Fruit fly (Drosophila melanogaster) whole organism, embryonic: ENCODE measurements around the gene CG17028.
A peak's percentile ranks its signal among the peaks of the same experiment; 100 is the strongest.

Experiments
- CG10543 ChIP-seq: fragments of 200-800 bp; sonication (Bioruptor generic); optimal IDR thresholded peaks from 3 replicates; lab custom pipeline; 2017; ENCODE audit warnings: missing biosample characterization, mild to moderate bottlenecking, missing genetic modification characterization, moderate library complexity
- CG11247 ChIP-seq: fragments of 200-800 bp; sonication (Bioruptor generic); IDR thresholded peaks from 2 replicates; pipeline ENCODE4 v1.3.6; 2022; ENCODE audit warnings: missing biosample characterization, missing genetic modification characterization
- CG11504 ChIP-seq: fragments of 200-800 bp; sonication (Bioruptor generic); optimal IDR thresholded peaks from 3 replicates; lab custom pipeline; 2019; ENCODE audit warnings: missing biosample characterization, mild to moderate bottlenecking, missing genetic modification characterization, moderate library complexity
- CG12769 ChIP-seq: fragments of 200-800 bp; sonication (Bioruptor generic); optimal IDR thresholded peaks from 2 replicates; lab custom pipeline; 2019; ENCODE audit warnings: missing biosample characterization, mild to moderate bottlenecking, missing genetic modification characterization, moderate library complexity
- CG15073 ChIP-seq: fragments of 200-800 bp; sonication (Bioruptor generic); optimal IDR thresholded peaks from 2 replicates; lab custom pipeline; 2016; ENCODE audit warnings: missing biosample characterization, missing genetic modification characterization
- CG15269 ChIP-seq: fragments of 200-800 bp; sonication (Bioruptor generic); optimal IDR thresholded peaks from 2 replicates; lab custom pipeline; 2018; ENCODE audit warnings: missing biosample characterization, mild to moderate bottlenecking, missing genetic modification characterization, moderate library complexity
- CG17361 ChIP-seq: fragments of 200-800 bp; sonication (Bioruptor generic); IDR thresholded peaks from 3 replicates; pipeline ENCODE4 v1.3.6; 2022; ENCODE audit warnings: missing biosample characterization, missing genetic modification characterization
- CG17612 ChIP-seq: fragments of 200-800 bp; sonication (Bioruptor generic); IDR thresholded peaks from 2 replicates; pipeline ENCODE4 v1.3.6; 2022; ENCODE audit warnings: missing biosample characterization, missing genetic modification characterization
- CG1832 ChIP-seq: fragments of 200-800 bp; sonication (Bioruptor generic); optimal IDR thresholded peaks from 2 replicates; lab custom pipeline; 2017; ENCODE audit warnings: missing biosample characterization, mild to moderate bottlenecking, missing genetic modification characterization, inconsistent platforms
- CG4360 ChIP-seq: fragments of 200-800 bp; sonication (Bioruptor generic); IDR thresholded peaks from 2 replicates; pipeline ENCODE4 v1.3.6; 2022; ENCODE audit warnings: missing biosample characterization, missing genetic modification characterization
- CG6175 ChIP-seq: fragments of 200-800 bp; sonication (Bioruptor generic); IDR thresholded peaks from 3 replicates; pipeline ENCODE4 v1.3.6; 2022; ENCODE audit warnings: missing biosample characterization, missing genetic modification characterization
- CG6689 ChIP-seq: fragments of 200-800 bp; sonication (Bioruptor generic); IDR thresholded peaks from 2 replicates; pipeline ENCODE4 v1.3.6; 2022; ENCODE audit warnings: missing biosample characterization, missing genetic modification characterization
- CG7556 ChIP-seq: fragments of 200-800 bp; sonication (Bioruptor generic); optimal IDR thresholded peaks from 2 replicates; lab custom pipeline; 2017; ENCODE audit warnings: missing biosample characterization, mild to moderate bottlenecking, missing genetic modification characterization
- CrebB ChIP-seq: fragments of 200-800 bp; sonication (Bioruptor generic); optimal IDR thresholded peaks from 3 replicates; lab custom pipeline; 2018; ENCODE audit warnings: missing biosample characterization, mild to moderate bottlenecking, missing genetic modification characterization
- D ChIP-seq, 2 experiments: fragments of 200-800 bp in 1 of 2; fragments of >200 bp in 1 of 2; sonication (Bioruptor generic) in 1 of 2; optimal IDR thresholded peaks; 2 replicates in 1 of 2; 3 replicates in 1 of 2; lab custom pipeline; 2017; ENCODE audit warnings: mild to moderate bottlenecking in 1 of 2, missing biosample characterization in 1 of 2, missing genetic modification characterization in 1 of 2, missing genetic modification reagents in 1 of 2
- Dll ChIP-seq: fragments of 200-800 bp; sonication (Bioruptor generic); IDR thresholded peaks from 4 replicates; pipeline ENCODE4 v1.3.6; 2022; ENCODE audit warnings: missing biosample characterization, missing genetic modification characterization; ENCODE audit not compliant: partially characterized antibody
- Drgx ChIP-seq: fragments of 200-800 bp; sonication (Bioruptor generic); IDR thresholded peaks from 2 replicates; pipeline ENCODE4 v1.3.6; 2022; ENCODE audit warnings: missing biosample characterization, missing genetic modification characterization
- Fer1 ChIP-seq: fragments of 200-800 bp; sonication (Bioruptor generic); optimal IDR thresholded peaks from 2 replicates; lab custom pipeline; 2017; ENCODE audit warnings: missing biosample characterization, mild to moderate bottlenecking, missing genetic modification characterization
- HLH54F ChIP-seq: fragments of 200-800 bp; sonication (Bioruptor generic); optimal IDR thresholded peaks from 3 replicates; lab custom pipeline; 2016; ENCODE audit warnings: missing biosample characterization, missing genetic modification characterization
- HLHmδ ChIP-seq: fragments of 200-800 bp; sonication (Bioruptor generic); optimal IDR thresholded peaks from 2 replicates; lab custom pipeline; 2018; ENCODE audit warnings: missing biosample characterization, mild to moderate bottlenecking, missing genetic modification characterization, moderate library complexity
- Hr39 ChIP-seq: fragments of >200 bp; optimal IDR thresholded peaks from 2 replicates; lab custom pipeline; 2017
- Hr78 ChIP-seq, 2 experiments: fragments of 200-800 bp in 1 of 2; fragments of >200 bp in 1 of 2; sonication (Bioruptor generic) in 1 of 2; optimal IDR thresholded peaks; 2 replicates each; lab custom pipeline; 2017 to 2019; ENCODE audit warnings: missing biosample characterization in 2 of 2, missing genetic modification characterization in 2 of 2, mild to moderate bottlenecking in 1 of 2, moderate library complexity in 1 of 2
- Kr ChIP-seq: fragments of 200-800 bp; sonication (Bioruptor generic); optimal IDR thresholded peaks from 2 replicates; lab custom pipeline; 2017; ENCODE audit warnings: missing biosample characterization, mild to moderate bottlenecking, missing genetic modification characterization
- Max ChIP-seq: fragments of 200-800 bp; sonication (Bioruptor generic); optimal IDR thresholded peaks from 2 replicates; lab custom pipeline; 2016; ENCODE audit warnings: missing biosample characterization, mild to moderate bottlenecking, missing genetic modification characterization
- Med ChIP-seq: fragments of 200-800 bp; sonication (Bioruptor generic); peaks from one replicate; lab custom pipeline; 2016; ENCODE audit warnings: missing biosample characterization, missing genetic modification characterization, mild to moderate bottlenecking, inconsistent platforms, moderate library complexity
- Scr ChIP-seq: fragments of 200-800 bp; sonication (Bioruptor generic); IDR thresholded peaks from 2 replicates; pipeline ENCODE4 v1.3.6; 2022; ENCODE audit warnings: missing biosample characterization, missing genetic modification characterization; ENCODE audit not compliant: partially characterized antibody
- Xrp1 ChIP-seq: fragments of 200-800 bp; sonication (Bioruptor generic); IDR thresholded peaks from 2 replicates; pipeline ENCODE4 v1.3.6; 2022; ENCODE audit warnings: missing biosample characterization, missing genetic modification characterization
- ac ChIP-seq: fragments of 200-800 bp; sonication (Bioruptor generic); optimal IDR thresholded peaks from 3 replicates; lab custom pipeline; 2017; ENCODE audit warnings: missing biosample characterization, mild to moderate bottlenecking, missing genetic modification characterization
- amos ChIP-seq: fragments of 200-800 bp; sonication (Bioruptor generic); IDR thresholded peaks from 2 replicates; pipeline ENCODE4 v1.3.6; 2022; ENCODE audit warnings: missing biosample characterization, missing genetic modification characterization; ENCODE audit not compliant: partially characterized antibody
- cg ChIP-seq: fragments of 200-800 bp; sonication (Bioruptor generic); optimal IDR thresholded peaks from 3 replicates; lab custom pipeline; 2019; ENCODE audit warnings: missing biosample characterization, mild to moderate bottlenecking, missing genetic modification characterization, moderate library complexity
- chinmo ChIP-seq: fragments of 200-800 bp; sonication (Bioruptor generic); IDR thresholded peaks from 4 replicates; pipeline ENCODE4 v1.3.6; 2022; ENCODE audit warnings: missing biosample characterization, missing genetic modification characterization; ENCODE audit not compliant: partially characterized antibody
- crol ChIP-seq: fragments of 200-800 bp; sonication (Bioruptor generic); IDR thresholded peaks from 2 replicates; pipeline ENCODE4 v1.3.6; 2022; ENCODE audit warnings: missing biosample characterization, missing genetic modification characterization
- fd96Cb ChIP-seq: fragments of 200-800 bp; sonication (Bioruptor generic); optimal IDR thresholded peaks from 2 replicates; lab custom pipeline; 2018; ENCODE audit warnings: missing biosample characterization, mild to moderate bottlenecking, missing genetic modification characterization, moderate library complexity
- gce ChIP-seq: fragments of 200-800 bp; sonication (Bioruptor generic); IDR thresholded peaks from 3 replicates; pipeline ENCODE4 v1.3.6; 2022; ENCODE audit warnings: missing biosample characterization, missing genetic modification characterization
- kni ChIP-seq: fragments of 200-800 bp; sonication (Bioruptor generic); optimal IDR thresholded peaks from 3 replicates; lab custom pipeline; 2017; ENCODE audit warnings: mild to moderate bottlenecking, missing biosample characterization, missing genetic modification reagents, missing genetic modification characterization
- mirr ChIP-seq: fragments of 200-800 bp; sonication (Bioruptor generic); optimal IDR thresholded peaks from 3 replicates; lab custom pipeline; 2018; ENCODE audit warnings: missing biosample characterization, mild to moderate bottlenecking, missing genetic modification characterization
- oc ChIP-seq: fragments of 200-800 bp; sonication (Bioruptor generic); optimal IDR thresholded peaks from 2 replicates; lab custom pipeline; 2018; ENCODE audit warnings: missing biosample characterization, mild to moderate bottlenecking, missing genetic modification characterization, moderate library complexity
- pan ChIP-seq, 4 experiments: fragments of >200 bp in 3 of 4; fragments of 200-800 bp in 1 of 4; sonication (Bioruptor generic) in 1 of 4; optimal IDR thresholded peaks in 3 of 4; IDR thresholded peaks in 1 of 4; 2 replicates each; pipeline versions ENCODE4 v1.3.6 to Lab custom; 2017 to 2022; ENCODE audit warnings: missing biosample characterization in 2 of 4, missing genetic modification characterization in 2 of 4, mixed read lengths in 1 of 4
- phol ChIP-seq: fragments of 200-800 bp; sonication (Bioruptor generic); optimal IDR thresholded peaks from 3 replicates; lab custom pipeline; 2018; ENCODE audit warnings: missing biosample characterization, mild to moderate bottlenecking, missing genetic modification characterization, moderate library complexity
- slp2 ChIP-seq: fragments of 200-800 bp; sonication (Bioruptor generic); optimal IDR thresholded peaks from 2 replicates; lab custom pipeline; 2016; ENCODE audit warnings: missing biosample characterization, missing genetic modification characterization
- tll ChIP-seq, 2 experiments: fragments of 200-800 bp in 1 of 2; fragments of >200 bp in 1 of 2; sonication (Bioruptor generic) in 1 of 2; optimal IDR thresholded peaks; 2 replicates each; lab custom pipeline; 2017 to 2019; ENCODE audit warnings: missing biosample characterization in 2 of 2, missing genetic modification characterization in 2 of 2, mild to moderate bottlenecking in 1 of 2, moderate library complexity in 1 of 2
- twi ChIP-seq: fragments of 200-800 bp; optimal IDR thresholded peaks from 2 replicates; lab custom pipeline; 2019; ENCODE audit warnings: missing biosample characterization, mild to moderate bottlenecking, missing genetic modification characterization, moderate library complexity
- zen ChIP-seq: fragments of 200-800 bp; sonication (Bioruptor generic); optimal IDR thresholded peaks from 3 replicates; lab custom pipeline; 2018; ENCODE audit warnings: missing biosample characterization, mild to moderate bottlenecking, missing genetic modification characterization, moderate library complexity

The CG17028 gene

DNA sequence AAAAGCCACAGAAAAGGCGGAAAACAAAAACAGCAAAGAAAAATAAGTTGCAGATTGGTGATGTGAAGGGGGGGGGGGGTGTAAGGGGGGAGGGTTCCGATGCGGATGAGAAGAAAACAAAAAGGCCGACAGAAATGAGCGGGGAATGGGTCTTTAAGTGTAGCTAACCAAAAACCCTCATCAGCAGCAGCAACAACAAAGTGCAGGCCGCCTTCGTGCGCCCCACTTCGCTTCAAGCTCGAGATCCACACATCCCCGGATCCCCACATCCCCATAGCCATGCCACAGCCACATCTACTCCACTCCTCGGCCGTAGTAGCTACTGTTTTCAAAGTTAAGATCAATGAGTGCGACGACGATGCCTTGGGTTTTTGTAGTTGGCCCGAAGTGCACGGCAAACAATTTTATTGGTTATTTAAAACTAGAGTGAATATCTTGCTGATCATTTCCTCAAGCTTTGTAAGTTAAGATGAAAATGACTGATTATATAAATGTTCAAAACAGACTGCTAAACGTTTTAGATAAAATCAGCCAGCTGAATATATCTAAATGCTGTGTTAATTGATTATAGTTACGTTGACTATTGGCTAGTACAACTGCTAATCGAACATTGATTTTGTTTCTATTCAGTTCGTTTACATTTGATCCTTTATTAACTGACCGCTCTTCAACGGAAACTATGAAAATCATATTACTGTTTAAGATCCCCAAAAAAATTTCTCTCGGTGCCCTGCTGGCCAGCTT is 46.1 kb downstream of the CG17028 start (continued):
- TF ChIP-seq Scr (GFP tag; lab: Robert Waterston, UW) = no peak
- peak; percentile 6 for TF ChIP-seq CG7556 (GFP tag; lab: Kevin White, UChicago)
- TF ChIP-seq fd96Cb (tag; lab: Kevin White, UChicago) = peak; percentile 3
- peak; percentile 41 for TF ChIP-seq Med (GFP tag; lab: Kevin White, UChicago)
- TF ChIP-seq slp2 = peak; percentile 4
- TF ChIP-seq phol = peak; percentile 48
- 0 out of 2 replicates have a peak, but pooled peaks have one; percentile 17 for TF ChIP-seq CG6689 (GFP tag; lab: Robert Waterston, UW)
- TF ChIP-seq CG11504 = peak; percentile 40
- TF ChIP-seq, all 482 proteins: peak for 41

DNA sequence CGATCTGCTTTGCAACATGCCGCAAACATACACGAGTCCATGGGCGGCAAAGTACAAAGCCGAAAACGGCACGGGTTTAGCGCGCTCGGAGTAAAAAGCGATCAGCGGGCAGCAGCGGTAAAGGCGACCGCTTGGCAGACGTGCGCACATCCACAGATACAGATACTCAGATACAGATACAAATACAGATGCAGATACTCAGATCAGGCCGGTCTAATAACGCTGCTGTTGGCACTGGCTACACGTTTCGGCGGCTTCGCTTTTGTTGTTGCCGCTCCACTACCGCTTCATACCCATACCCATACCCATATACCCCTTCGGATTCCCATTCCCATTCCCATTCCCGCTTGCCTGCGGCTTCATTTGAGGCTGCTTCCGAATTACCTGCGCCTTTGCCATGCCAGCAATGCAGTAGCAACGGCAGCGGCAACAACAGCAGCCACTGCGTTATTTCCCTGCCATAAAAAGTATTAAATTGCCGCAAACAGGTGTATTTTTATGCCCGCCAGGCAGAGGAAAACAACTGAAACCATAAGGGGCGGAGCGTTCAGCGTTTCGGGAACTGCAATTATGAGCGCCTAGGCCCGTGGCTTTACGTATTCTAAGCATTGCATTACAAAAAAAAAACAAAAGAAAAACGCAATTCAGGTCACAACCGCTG is 46.8 kb downstream of the CG17028 start:
- TF ChIP-seq CG6175 (GFP tag; lab: Robert Waterston, UW) = 0 out of 3 replicates have a peak, but pooled peaks have one; percentile 45
- TF ChIP-seq CG10543 = peak; percentile 4
- TF ChIP-seq D (optimal IDR thresholded peaks at IDR 0.05; lab: Kevin White, UChicago) = peak; percentile 77
- TF ChIP-seq D (GFP tag; optimal IDR thresholded peaks at IDR 0.05; lab: Kevin White, UChicago) = no peak
- peak; percentile 46 for TF ChIP-seq CG15269
- peak; percentile 32 for TF ChIP-seq HLHmδ (GFP tag; lab: Kevin White, UChicago)
- TF ChIP-seq cg (GFP tag; lab: Kevin White, UChicago) = peak; percentile 61
- TF ChIP-seq CG15073 = no peak
- TF ChIP-seq pan (optimal IDR thresholded peaks at IDR 0.05; lab: Kevin White, UChicago) = peak in 1 of 2 experiments; percentile 59
- TF ChIP-seq pan (GFP tag; optimal IDR thresholded peaks at IDR 0.05 in 1 of 2, IDR thresholded peaks at IDR 0.05 in 1 of 2) = peak in 1 of 2 experiments; percentile 67
- 0 out of 4 replicates have a peak, but pooled peaks have one; percentile 27 for TF ChIP-seq Dll
- TF ChIP-seq CG11247 (GFP tag; lab: Robert Waterston, UW) = 0 out of 2 replicates have a peak, but pooled peaks have one; percentile 23
- peak; percentile 22; the same call in 1 of the 2 replicates for TF ChIP-seq crol
- no peak for TF ChIP-seq CG17361 (GFP tag; lab: Robert Waterston, UW)
- TF ChIP-seq CG1832 = no peak
- no peak for TF ChIP-seq amos (GFP tag; lab: Robert Waterston, UW)
- 0 out of 4 replicates have a peak, but pooled peaks have one; percentile 27 for TF ChIP-seq chinmo
- peak; percentile 38 for TF ChIP-seq Kr (GFP tag; lab: Kevin White, UChicago)
- TF ChIP-seq Hr78 (GFP tag; optimal IDR thresholded peaks at IDR 0.05; lab: Kevin White, UChicago) = no peak
- TF ChIP-seq Max (GFP tag; lab: Kevin White, UChicago) = no peak
- TF ChIP-seq Hr39 (lab: Kevin White, UChicago) = no peak
- no peak for TF ChIP-seq gce (GFP tag; lab: Robert Waterston, UW)
- TF ChIP-seq CrebB (tag; lab: Kevin White, UChicago) = no peak
- peak; percentile 91 for TF ChIP-seq kni (GFP tag; lab: Kevin White, UChicago)
- no peak for TF ChIP-seq HLH54F (GFP tag; lab: Kevin White, UChicago)
- peak in 1 of 2 experiments; percentile 96 for TF ChIP-seq tll (GFP tag; optimal IDR thresholded peaks at IDR 0.05; lab: Kevin White, UChicago)
- no peak for TF ChIP-seq Drgx (GFP tag; lab: Robert Waterston, UW)
- peak; percentile 28 for TF ChIP-seq CG12769
- 0 out of 2 replicates have a peak, but pooled peaks have one; percentile 3 for TF ChIP-seq CG6689 (GFP tag; lab: Robert Waterston, UW)
- TF ChIP-seq ac (GFP tag; lab: Kevin White, UChicago) = peak; percentile 62
- peak; percentile 24 for TF ChIP-seq oc
- peak; percentile 9 for TF ChIP-seq Med (GFP tag; lab: Kevin White, UChicago)
- no peak for TF ChIP-seq Fer1 (GFP tag; lab: Kevin White, UChicago)
- TF ChIP-seq Xrp1 (GFP tag; lab: Robert Waterston, UW) = 0 out of 2 replicates have a peak, but pooled peaks have one; percentile 9
- no peak for TF ChIP-seq CG17612
- TF ChIP-seq zen (tag; lab: Kevin White, UChicago) = peak; percentile 80
- TF ChIP-seq CG4360 (GFP tag; lab: Robert Waterston, UW) = peak; percentile 77
- TF ChIP-seq mirr (GFP tag; lab: Kevin White, UChicago) = no peak
- peak; percentile 39 for TF ChIP-seq twi (tag; lab: Kevin White, UChicago)
